Worm (Caenorhabditis elegans) whole organism, young adult: ENCODE measurements around the gene F11D11.21.

Source experiments
- C17E4.6 ChIP-seq: fragments of 200-800 bp; sonication (Bioruptor generic); IDR thresholded peaks from 2 replicates; pipeline ENCODE4 v1.3.6; 2022; ENCODE audit warnings: missing genetic modification reagents, missing genetic modification characterization, missing compliant biosample characterization
- K11D2.4 ChIP-seq: fragments of 200-800 bp; sonication (Bioruptor generic); IDR thresholded peaks from 2 replicates; pipeline ENCODE4 v1.3.6; 2022; ENCODE audit warnings: missing genetic modification reagents, missing genetic modification characterization, missing compliant biosample characterization
- Y53G8AR.9 ChIP-seq: fragments of 200-800 bp; sonication (Bioruptor generic); conservative IDR thresholded peaks from 2 replicates; pipeline ENCODE4 v1.3.6; 2022; ENCODE audit warnings: missing genetic modification reagents, missing genetic modification characterization, missing compliant biosample characterization
- ama-1 ChIP-seq, 3 experiments: fragments of 150-350 bp in 1 of 3; sonication (generic microtip) in 2 of 3; optimal IDR thresholded peaks; 2 replicates each; lab custom pipeline; 2014 to 2018; ENCODE audit warnings: missing biosample characterization in 2 of 3, missing genetic modification characterization in 2 of 3, missing genetic modification reagents in 2 of 3
- efl-1 ChIP-seq: fragments of 150-350 bp; optimal IDR thresholded peaks from 2 replicates; lab custom pipeline; 2014; ENCODE audit warnings: missing biosample characterization, missing genetic modification reagents, missing genetic modification characterization
- ets-4 ChIP-seq: fragments of 200-800 bp; sonication (Bioruptor generic); optimal IDR thresholded peaks from 2 replicates; lab custom pipeline; 2018; ENCODE audit warnings: mild to moderate bottlenecking, missing genetic modification characterization, missing compliant biosample characterization
- nhr-120 ChIP-seq: fragments of 200-800 bp; sonication (Bioruptor generic); IDR thresholded peaks from 2 replicates; pipeline ENCODE4 v1.3.6; 2022; ENCODE audit warnings: missing genetic modification characterization, missing compliant biosample characterization
- pha-4 ChIP-seq: fragments of 150-350 bp; sonication (generic microtip); optimal IDR thresholded peaks from 2 replicates; lab custom pipeline; 2014; ENCODE audit warnings: missing biosample characterization, missing genetic modification reagents, missing genetic modification characterization
- snpc-1.3 ChIP-seq: sonication (generic microtip); optimal IDR thresholded peaks from 2 replicates; lab custom pipeline; 2017; ENCODE audit warnings: missing genetic modification characterization, mild to moderate bottlenecking, missing compliant biosample characterization, antibody characterized with exemption, moderate library complexity, missing genotype, missing genetic modification reagents; ENCODE audit not compliant: insufficient read depth
- sptf-2 ChIP-seq: fragments of 200-800 bp; sonication (Bioruptor generic); optimal IDR thresholded peaks from 2 replicates; lab custom pipeline; 2018; ENCODE audit warnings: mild to moderate bottlenecking, missing genetic modification characterization, missing compliant biosample characterization
- tlf-1 ChIP-seq: fragments of 200-800 bp; sonication (Bioruptor generic); optimal IDR thresholded peaks from 2 replicates; lab custom pipeline; 2018; ENCODE audit warnings: mild to moderate bottlenecking, missing genetic modification characterization, missing compliant biosample characterization
- unc-130 ChIP-seq: sonication (generic microtip); optimal IDR thresholded peaks from 2 replicates; lab custom pipeline; 2016; ENCODE audit warnings: missing genetic modification reagents, missing genetic modification characterization, missing compliant biosample characterization

DNA sequence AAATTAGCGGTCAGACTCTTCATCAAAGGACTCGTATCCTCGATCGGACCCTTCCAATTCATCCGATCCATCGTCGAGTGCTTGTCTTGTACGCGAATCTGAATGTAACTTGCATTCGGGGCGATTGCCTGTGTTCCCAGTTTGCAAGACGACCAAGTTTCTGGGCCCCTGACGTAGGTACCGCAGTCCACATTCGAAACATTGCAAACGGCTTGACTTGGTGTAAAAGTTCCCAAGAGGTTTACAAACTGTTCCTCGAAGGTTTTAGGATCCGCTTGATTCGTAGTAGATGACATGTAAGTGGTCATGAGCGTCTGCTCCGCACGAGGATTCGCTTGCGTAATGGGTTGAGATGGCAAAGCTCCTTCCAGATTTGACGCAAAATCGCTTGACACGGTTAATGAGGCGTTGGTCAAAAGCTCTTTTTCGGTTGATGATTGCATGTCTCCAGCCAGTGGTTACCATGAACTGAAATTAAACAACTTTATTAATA is 25.9 kb upstream of the F11D11.21 start, which contains the start of gene Y17D7B.4:
- TF ChIP-seq tlf-1 (no peak), pha-4 (tag; lab: Kevin White, UChicago) (no peak), Y53G8AR.9 (GFP tag; lab: Robert Waterston, UW) (no peak), snpc-1.3 (tag; lab: Kevin White, UChicago) (no peak), sptf-2 (GFP tag; lab: Kevin White, UChicago) (no peak), efl-1 (GFP tag; lab: Kevin White, UChicago) (no peak), ets-4 (no peak), C17E4.6 (GFP tag; lab: Robert Waterston, UW) (no peak), nhr-120 (no peak), unc-130 (no peak), ama-1 (optimal IDR thresholded peaks at IDR 0.05; lab: Kevin White, UChicago) (no peak), ama-1 (GFP tag; optimal IDR thresholded peaks at IDR 0.05; lab: Kevin White, UChicago) (no peak), K11D2.4 (GFP tag; lab: Robert Waterston, UW) (no peak)
